Fruit fly (Drosophila melanogaster): ENCODE results near the gene CG11857.

DNA sequence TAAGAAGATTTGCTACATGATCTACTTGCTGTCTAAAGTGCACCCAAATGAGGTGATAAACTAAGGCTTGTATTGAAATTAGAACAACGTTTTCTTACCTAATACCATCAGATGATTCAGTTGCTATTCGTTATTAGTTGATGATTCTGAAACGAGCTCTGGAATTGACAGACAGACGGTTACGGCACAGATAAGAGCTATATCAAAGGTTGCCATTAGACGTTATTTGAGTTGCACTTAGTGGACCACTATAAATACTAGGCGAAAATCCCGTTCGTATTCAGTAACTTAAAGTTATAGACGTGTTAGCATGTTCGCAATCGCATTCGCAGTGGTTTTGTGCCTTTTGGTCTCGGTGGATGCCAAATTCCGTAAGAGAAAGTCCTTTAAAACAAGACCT lies 18.8 kb upstream of the CG11857 start, which contains the start of gene to:
- TF ChIP-seq usp (GFP tag; optimal IDR thresholded peaks at IDR 0.05) = no peak
- no peak for TF ChIP-seq br (GFP tag; optimal IDR thresholded peaks at IDR 0.05)
- TF ChIP-seq CG9705 (GFP tag; optimal IDR thresholded peaks at IDR 0.05) = no peak
- no peak for TF ChIP-seq Rel (GFP tag; optimal IDR thresholded peaks at IDR 0.05)
- no peak for TF ChIP-seq Rel (tag; optimal IDR thresholded peaks at IDR 0.05)
- no peak for TF ChIP-seq CG32264 (GFP tag; optimal IDR thresholded peaks at IDR 0.05)

Data from whole organism, wandering third instar larva.